Worm (Caenorhabditis elegans) whole organism, early embryonic: ENCODE data around the gene gex-3.

ENCODE experiments used
- B0310.2 ChIP-seq: sonication (generic microtip); optimal IDR thresholded peaks from 2 replicates; lab custom pipeline; 2016; ENCODE audit warnings: mild to moderate bottlenecking, missing genetic modification characterization, missing compliant biosample characterization
- F13C5.2 ChIP-seq: sonication (generic microtip); optimal IDR thresholded peaks from 2 replicates; lab custom pipeline; 2017; ENCODE audit warnings: mild to moderate bottlenecking, missing genetic modification characterization, inconsistent platforms, missing compliant biosample characterization
- ama-1 ChIP-seq: fragments of 150-350 bp; optimal IDR thresholded peaks from 2 replicates; lab custom pipeline; 2014
- ceh-13 ChIP-seq: fragments of 200-800 bp; sonication (Bioruptor generic); optimal IDR thresholded peaks from 2 replicates; lab custom pipeline; 2018; ENCODE audit warnings: mild to moderate bottlenecking, missing genetic modification characterization, missing compliant biosample characterization
- ceh-36 ChIP-seq: sonication (generic microtip); optimal IDR thresholded peaks from 2 replicates; lab custom pipeline; 2016; ENCODE audit warnings: missing genetic modification characterization, inconsistent platforms, missing compliant biosample characterization
- flt-1 ChIP-seq: fragments of 200-800 bp; sonication (Bioruptor generic); IDR thresholded peaks from 2 replicates; pipeline ENCODE4 v1.3.6; 2022; ENCODE audit warnings: missing genetic modification characterization, missing compliant biosample characterization
- hmg-4 ChIP-seq: fragments of 200-800 bp; sonication (Bioruptor generic); optimal IDR thresholded peaks from 2 replicates; lab custom pipeline; 2018; ENCODE audit warnings: mild to moderate bottlenecking, missing genetic modification characterization, missing compliant biosample characterization
- scrt-1 ChIP-seq: fragments of 200-800 bp; sonication (Bioruptor generic); IDR thresholded peaks from 2 replicates; pipeline ENCODE4 v1.3.6; 2022; ENCODE audit warnings: missing genetic modification characterization, missing compliant biosample characterization
- tbx-11 ChIP-seq: fragments of 200-800 bp; sonication (Bioruptor generic); IDR thresholded peaks from 2 replicates; pipeline ENCODE4 v1.3.6; 2022; ENCODE audit warnings: missing genetic modification characterization, missing compliant biosample characterization
- tbx-37 ChIP-seq: fragments of 200-800 bp; sonication (Bioruptor generic); conservative IDR thresholded peaks from 2 replicates; pipeline ENCODE4 v1.3.6; 2022; ENCODE audit warnings: missing genetic modification reagents, missing genetic modification characterization, missing compliant biosample characterization

DNA sequence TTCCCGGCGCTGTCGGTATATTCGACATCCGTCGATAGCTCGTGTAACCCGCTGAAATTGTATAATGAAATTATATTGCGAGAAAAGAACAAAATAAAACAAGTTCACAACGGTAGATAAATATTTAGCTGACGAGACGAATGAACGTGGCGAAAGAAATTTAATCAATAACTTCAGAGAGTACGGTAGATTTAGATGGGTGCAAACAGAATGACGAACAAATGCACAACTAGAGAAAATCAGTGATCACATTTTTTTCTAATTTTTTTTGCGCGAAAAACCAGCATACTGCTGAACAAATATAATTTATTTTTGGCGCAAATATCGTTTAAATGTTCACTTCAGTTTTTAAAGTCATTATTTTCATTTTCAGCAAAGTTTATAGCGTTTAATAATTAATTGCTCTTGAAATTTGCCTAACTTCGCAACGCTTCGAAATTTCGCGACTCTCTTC is 43.5 kb upstream of the gex-3 start, which contains the start of gene sec-24.2:
- no peak for TF ChIP-seq tbx-11
- no peak for TF ChIP-seq flt-1 (GFP tag; lab: Robert Waterston, UW)
- no peak for TF ChIP-seq F13C5.2 (tag; lab: Kevin White, UChicago)
- TF ChIP-seq ama-1 (lab: Kevin White, UChicago) = no peak
- no peak for TF ChIP-seq tbx-37
- TF ChIP-seq hmg-4 = no peak
- TF ChIP-seq ceh-13 (GFP tag; lab: Kevin White, UChicago) = no peak
- TF ChIP-seq scrt-1 (GFP tag; lab: Robert Waterston, UW) = no peak
- TF ChIP-seq B0310.2 (tag; lab: Kevin White, UChicago) = no peak
- TF ChIP-seq ceh-36 = no peak
